Fruit fly (Drosophila melanogaster) whole organism, embryonic: ENCODE results near the gene EMC5.

Experiments
- CG11504 ChIP-seq: fragments of 200-800 bp; sonication (Bioruptor generic); optimal IDR thresholded peaks from 3 replicates; lab custom pipeline; 2019; ENCODE audit warnings: missing biosample characterization, mild to moderate bottlenecking, missing genetic modification characterization, moderate library complexity
- CG18476 ChIP-seq: fragments of 200-800 bp; sonication (Bioruptor generic); optimal IDR thresholded peaks from 2 replicates; lab custom pipeline; 2016; ENCODE audit warnings: missing biosample characterization, mild to moderate bottlenecking, missing genetic modification characterization
- CG42726 ChIP-seq: fragments of 200-800 bp; sonication (Bioruptor generic); IDR thresholded peaks from 2 replicates; pipeline ENCODE4 v1.3.6; 2022; ENCODE audit warnings: missing biosample characterization, missing genetic modification characterization; ENCODE audit not compliant: partially characterized antibody
- CG4730 ChIP-seq: fragments of 200-800 bp; sonication (Bioruptor generic); IDR thresholded peaks from 2 replicates; pipeline ENCODE4 v1.3.6; 2022; ENCODE audit warnings: missing biosample characterization, missing genetic modification characterization
- Lhr ChIP-seq: fragments of 200-800 bp; sonication (Bioruptor generic); optimal IDR thresholded peaks from 3 replicates; lab custom pipeline; 2017; ENCODE audit warnings: mild to moderate bottlenecking, missing biosample characterization, missing genetic modification reagents, missing genetic modification characterization
- MTF-1 ChIP-seq: fragments of 200-800 bp; sonication (Bioruptor generic); optimal IDR thresholded peaks from 2 replicates; lab custom pipeline; 2018; ENCODE audit warnings: missing biosample characterization, mild to moderate bottlenecking, missing genetic modification characterization, borderline replicate concordance
- Sry-δ ChIP-seq: fragments of 200-800 bp; sonication (Bioruptor generic); optimal IDR thresholded peaks from 2 replicates; lab custom pipeline; 2016; ENCODE audit warnings: missing biosample characterization, missing genetic modification characterization
- dpn ChIP-seq, 2 experiments: fragments of 200-800 bp; sonication (Bioruptor generic); optimal IDR thresholded peaks; 3 replicates each; lab custom pipeline; 2016; ENCODE audit warnings: missing biosample characterization in 2 of 2, missing genetic modification characterization in 2 of 2
- fd102C ChIP-seq: fragments of 200-800 bp; sonication (Bioruptor generic); optimal IDR thresholded peaks from 2 replicates; lab custom pipeline; 2018; ENCODE audit warnings: missing biosample characterization, mild to moderate bottlenecking, missing genetic modification characterization, moderate library complexity
- kay ChIP-seq: fragments of 200-800 bp; sonication (Bioruptor generic); optimal IDR thresholded peaks from 2 replicates; lab custom pipeline; 2016; ENCODE audit warnings: missing biosample characterization, missing genetic modification characterization
- pita ChIP-seq: fragments of 200-800 bp; sonication (Bioruptor generic); optimal IDR thresholded peaks from 2 replicates; lab custom pipeline; 2017; ENCODE audit warnings: missing biosample characterization, mild to moderate bottlenecking, missing genetic modification characterization
- psq ChIP-seq: fragments of 200-800 bp; sonication (Bioruptor generic); optimal IDR thresholded peaks from 2 replicates; lab custom pipeline; 2017; ENCODE audit warnings: missing biosample characterization, missing genetic modification characterization
- sens ChIP-seq: fragments of 200-800 bp; sonication (Bioruptor generic); peaks from one replicate; lab custom pipeline; 2016; ENCODE audit warnings: missing biosample characterization, missing genetic modification characterization

dm6 chr2L:18967897-18968296 is 19.6 kb upstream of the EMC5 start:
- TF ChIP-seq pita = no peak
- no peak for TF ChIP-seq MTF-1
- TF ChIP-seq CG11504 (tag; lab: Kevin White, UChicago) = no peak
- no peak for TF ChIP-seq CG18476 (GFP tag; lab: Kevin White, UChicago)
- no peak for TF ChIP-seq CG4730 (GFP tag; lab: Robert Waterston, UW)
- no peak for TF ChIP-seq Lhr (GFP tag; lab: Kevin White, UChicago)
- TF ChIP-seq fd102C (GFP tag; lab: Kevin White, UChicago) = no peak
- no peak for TF ChIP-seq kay
- no peak for TF ChIP-seq dpn (GFP tag; optimal IDR thresholded peaks at IDR 0.05; lab: Kevin White, UChicago)
- TF ChIP-seq CG42726 (GFP tag; lab: Robert Waterston, UW) = no peak
- TF ChIP-seq sens (GFP tag; lab: Kevin White, UChicago) = no peak
- TF ChIP-seq psq = no peak
- TF ChIP-seq Sry-δ = no peak
